Fruit fly (Drosophila melanogaster) whole organism, pupa: ENCODE measurements around the gene CG11768.

Experiments
- CG10348 ChIP-seq: fragments of 200-800 bp; sonication (Bioruptor generic); IDR thresholded peaks from 2 replicates; pipeline ENCODE4 v1.3.6; 2022; ENCODE audit warnings: missing biosample characterization, missing genetic modification characterization
- CG4496 ChIP-seq: fragments of 200-800 bp; sonication (Bioruptor generic); IDR thresholded peaks from 3 replicates; pipeline ENCODE4 v1.3.6; 2022; ENCODE audit warnings: missing biosample characterization, missing genetic modification characterization
- Ets98B ChIP-seq: fragments of 200-800 bp; sonication (Bioruptor generic); IDR thresholded peaks from 2 replicates; pipeline ENCODE4 v1.3.6; 2022; ENCODE audit warnings: missing biosample characterization, missing genetic modification characterization
- Pif1B ChIP-seq: fragments of 200-800 bp; sonication (Bioruptor generic); optimal IDR thresholded peaks from 3 replicates; lab custom pipeline; 2016; ENCODE audit warnings: missing biosample characterization, missing genetic modification characterization

DNA sequence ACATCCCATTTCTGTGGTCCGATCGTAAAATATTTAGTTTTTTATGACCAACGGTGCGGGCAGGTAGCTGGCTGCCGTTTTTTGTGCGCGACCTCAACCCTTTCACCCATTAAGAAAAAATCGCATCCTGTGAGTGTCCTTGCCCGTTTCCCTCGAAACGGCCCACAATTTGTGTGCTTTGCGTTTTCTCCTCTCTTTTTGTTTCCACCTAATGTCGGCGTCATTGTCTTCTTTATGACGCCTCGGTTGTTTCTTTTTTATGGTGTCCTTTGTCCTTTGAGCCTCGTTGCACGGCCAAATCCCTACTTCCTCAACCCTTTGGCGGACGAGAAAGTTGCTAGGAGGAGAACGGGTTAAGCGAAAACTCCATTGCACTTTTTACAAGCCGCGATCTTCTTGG is 66.8 kb downstream of the CG11768 start:
- no peak for TF ChIP-seq Ets98B (GFP tag; lab: Robert Waterston, UW)
- TF ChIP-seq Pif1B (GFP tag; lab: Kevin White, UChicago) = no peak
- TF ChIP-seq CG10348 = no peak
- TF ChIP-seq CG4496 = no peak
